Fruit fly (Drosophila melanogaster) whole organism, adult: Measurements from ENCODE around the gene mAcon2.

Source experiments
- CG11617 ChIP-seq: fragments of 200-800 bp; sonication (Bioruptor generic); optimal IDR thresholded peaks from 2 replicates; lab custom pipeline; 2017; ENCODE audit warnings: mild to moderate bottlenecking, missing biosample characterization, missing genetic modification reagents, missing genetic modification characterization
- CG12768 ChIP-seq: fragments of 200-800 bp; sonication (Bioruptor generic); optimal IDR thresholded peaks from 2 replicates; lab custom pipeline; 2017; ENCODE audit warnings: missing biosample characterization, missing genetic modification characterization, mild to moderate bottlenecking, moderate library complexity, missing genetic modification reagents
- CG14711 ChIP-seq: fragments of 200-800 bp; sonication (Bioruptor generic); optimal IDR thresholded peaks from 2 replicates; lab custom pipeline; 2018; ENCODE audit warnings: missing biosample characterization, mild to moderate bottlenecking, missing genetic modification characterization, moderate library complexity
- CG1620 ChIP-seq: fragments of 200-800 bp; sonication (Bioruptor generic); optimal IDR thresholded peaks from 2 replicates; lab custom pipeline; 2016; ENCODE audit warnings: missing biosample characterization, missing genetic modification characterization
- CG33017 ChIP-seq: fragments of 200-800 bp; sonication (Bioruptor generic); optimal IDR thresholded peaks from 2 replicates; lab custom pipeline; 2018; ENCODE audit warnings: missing biosample characterization, mild to moderate bottlenecking, missing genetic modification characterization, moderate library complexity
- CG5204 ChIP-seq: fragments of 200-800 bp; sonication (Bioruptor generic); optimal IDR thresholded peaks from 2 replicates; lab custom pipeline; 2016; ENCODE audit warnings: missing biosample characterization, missing genetic modification characterization
- CG7101 ChIP-seq: fragments of 200-800 bp; sonication (Bioruptor generic); optimal IDR thresholded peaks from 2 replicates; lab custom pipeline; 2018; ENCODE audit warnings: missing biosample characterization, mild to moderate bottlenecking, missing genetic modification characterization, moderate library complexity
- Clk ChIP-seq: fragments of 200-800 bp; sonication (Bioruptor generic); optimal IDR thresholded peaks from 2 replicates; lab custom pipeline; 2017; ENCODE audit warnings: missing biosample characterization, missing genetic modification characterization
- Crg-1 ChIP-seq: fragments of 200-800 bp; sonication (Bioruptor generic); optimal IDR thresholded peaks from 2 replicates; lab custom pipeline; 2016; ENCODE audit warnings: missing biosample characterization, missing genetic modification characterization
- Hr96 ChIP-seq: fragments of 200-800 bp; sonication (Bioruptor generic); optimal IDR thresholded peaks from 2 replicates; lab custom pipeline; 2016; ENCODE audit warnings: missing biosample characterization, missing genetic modification characterization
- bab1 ChIP-seq: fragments of 200-800 bp; sonication (Bioruptor generic); optimal IDR thresholded peaks from 3 replicates; lab custom pipeline; 2019; ENCODE audit warnings: missing biosample characterization, mild to moderate bottlenecking, missing genetic modification characterization, moderate library complexity
- cic ChIP-seq: fragments of 200-800 bp; sonication (Bioruptor generic); optimal IDR thresholded peaks from 2 replicates; lab custom pipeline; 2017; ENCODE audit warnings: missing biosample characterization, mild to moderate bottlenecking, missing genetic modification characterization, moderate library complexity
- kay ChIP-seq: fragments of 200-800 bp; sonication (Bioruptor generic); peaks from one replicate; lab custom pipeline; 2016; ENCODE audit warnings: missing biosample characterization, missing genetic modification characterization, borderline replicate concordance
- pad ChIP-seq: fragments of 200-800 bp; sonication (Bioruptor generic); optimal IDR thresholded peaks from 3 replicates; lab custom pipeline; 2017; ENCODE audit warnings: missing biosample characterization, missing genetic modification characterization, mild to moderate bottlenecking, moderate library complexity, missing genetic modification reagents

DNA sequence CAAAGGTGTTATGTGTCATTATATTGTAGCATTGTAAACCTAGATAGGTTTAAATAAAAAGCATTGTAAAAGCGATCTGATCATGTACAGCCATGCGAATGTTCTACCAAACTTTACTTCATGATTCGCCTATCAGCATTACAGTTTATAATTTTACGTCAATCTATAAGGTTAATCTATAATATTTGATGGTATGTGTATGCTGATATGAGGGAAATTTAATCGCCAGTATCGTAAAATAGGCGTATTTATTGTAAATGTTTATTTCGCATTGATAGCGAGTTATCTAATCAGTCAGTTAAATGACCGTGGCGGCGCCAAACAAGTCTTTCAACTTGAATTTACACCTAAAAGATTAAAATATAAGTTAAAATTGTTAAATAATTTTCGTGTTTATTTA is 40.6 kb downstream of the mAcon2 start:
- TF ChIP-seq CG5204 (GFP tag; lab: Kevin White, UChicago) = no peak
- no peak for TF ChIP-seq Hr96 (GFP tag; lab: Kevin White, UChicago)
- no peak for TF ChIP-seq Clk (GFP tag; lab: Kevin White, UChicago)
- TF ChIP-seq cic (GFP tag; lab: Kevin White, UChicago) = no peak
- TF ChIP-seq CG11617 (GFP tag; lab: Kevin White, UChicago) = no peak
- TF ChIP-seq CG1620 (GFP tag; lab: Kevin White, UChicago) = no peak
- TF ChIP-seq pad (GFP tag; lab: Kevin White, UChicago) = no peak
- TF ChIP-seq CG7101 = no peak
- no peak for TF ChIP-seq kay (GFP tag; lab: Kevin White, UChicago)
- TF ChIP-seq CG33017 (tag; lab: Kevin White, UChicago) = no peak
- no peak for TF ChIP-seq CG14711 (tag; lab: Kevin White, UChicago)
- TF ChIP-seq bab1 (GFP tag; lab: Kevin White, UChicago) = no peak
- TF ChIP-seq Crg-1 = no peak
- TF ChIP-seq CG12768 (GFP tag; lab: Kevin White, UChicago) = no peak
